Fruit fly (Drosophila melanogaster): Measurements from ENCODE around the gene CG2147.

The CG2147 gene

dm6 chrX:8211731-8212468, 28.6 kb upstream of the CG2147 start:
- no peak for TF ChIP-seq CG17801 (GFP tag; optimal IDR thresholded peaks at IDR 0.05; ENCODE audit: partially characterized antibody)

DNA sequence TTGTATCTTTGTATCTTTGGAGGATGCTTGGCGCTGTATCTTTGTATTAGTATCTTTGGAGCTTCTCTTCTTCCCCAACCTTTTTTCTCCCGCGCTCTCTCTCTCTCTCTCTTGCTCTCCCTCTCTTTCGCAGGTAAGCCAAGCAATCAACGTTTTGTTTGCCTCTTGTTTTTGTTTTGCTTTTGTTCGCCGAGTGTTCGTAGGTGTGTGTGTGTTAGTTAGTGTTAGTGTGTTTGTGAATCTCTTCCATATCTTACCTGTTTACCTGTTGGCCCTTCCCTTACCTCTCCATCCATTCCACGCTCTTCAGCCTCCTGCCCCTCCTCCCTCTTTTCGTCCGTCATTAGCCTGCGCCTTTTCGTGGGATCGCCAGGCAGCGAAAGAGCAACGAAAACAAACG, 26.5 kb upstream of the CG2147 start:
- no peak for TF ChIP-seq CG17801 (GFP tag; optimal IDR thresholded peaks at IDR 0.05; ENCODE audit: partially characterized antibody)

dm6 chrX:8215094-8215854, 25.2 kb upstream of the CG2147 start:
- no peak for TF ChIP-seq CG17801 (GFP tag; optimal IDR thresholded peaks at IDR 0.05; ENCODE audit: partially characterized antibody)

dm6 chrX:8215855-8216586, 24.5 kb upstream of the CG2147 start:
- no peak for TF ChIP-seq CG17801 (GFP tag; optimal IDR thresholded peaks at IDR 0.05; ENCODE audit: partially characterized antibody)

DNA sequence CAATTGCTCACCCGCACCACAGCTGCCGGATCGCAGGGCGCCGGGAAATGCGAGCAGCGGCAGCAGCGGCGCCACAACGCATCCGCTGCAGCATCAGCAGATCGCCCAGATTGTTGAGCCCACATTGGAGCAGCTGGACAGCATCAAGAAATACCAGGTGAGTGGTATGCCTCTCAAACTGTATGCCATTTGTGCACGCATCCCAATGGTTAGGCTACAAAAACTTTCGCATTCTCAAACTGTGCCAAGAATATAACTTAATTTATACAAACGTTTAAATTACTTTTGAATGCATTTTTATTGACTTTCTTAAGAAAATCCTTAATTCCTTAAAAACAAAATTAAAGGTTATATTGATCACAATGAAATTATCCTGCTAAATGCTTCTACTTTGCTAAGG, 12.5 kb upstream of the CG2147 start:
- no peak for TF ChIP-seq CG17801 (GFP tag; optimal IDR thresholded peaks at IDR 0.05; ENCODE audit: partially characterized antibody)

- TF ChIP-seq CG17801 (GFP tag; optimal IDR thresholded peaks at IDR 0.05; ENCODE audit: partially characterized antibody): peak; percentile 53
Measured at dm6 chrX:8229918-8230699, 10.4 kb upstream of the CG2147 start.

dm6 chrX:8231241-8232028, 9.0 kb upstream of the CG2147 start:
- peak; percentile 99 for TF ChIP-seq CG17801 (GFP tag; optimal IDR thresholded peaks at IDR 0.05; ENCODE audit: partially characterized antibody)

DNA sequence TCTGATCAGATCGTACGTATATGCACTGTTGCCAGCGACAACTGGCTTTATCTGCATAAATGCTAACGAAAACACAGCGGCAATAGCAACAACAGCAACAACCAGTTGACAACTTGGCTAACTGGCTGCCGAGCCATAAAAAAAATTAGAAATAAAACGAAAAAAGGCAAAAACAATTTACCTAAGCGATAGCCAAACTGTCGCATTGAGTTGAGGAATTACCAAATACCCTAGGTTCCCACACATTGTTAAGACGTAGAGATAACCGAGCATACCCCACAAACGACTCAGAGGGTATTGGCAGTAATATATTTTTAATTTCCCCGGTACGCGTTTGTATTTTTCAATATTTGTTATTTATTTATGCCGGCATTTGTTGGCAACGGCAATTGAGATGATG, 7.3 kb upstream of the CG2147 start:
- no peak for TF ChIP-seq CG17801 (GFP tag; optimal IDR thresholded peaks at IDR 0.05; ENCODE audit: partially characterized antibody)

DNA sequence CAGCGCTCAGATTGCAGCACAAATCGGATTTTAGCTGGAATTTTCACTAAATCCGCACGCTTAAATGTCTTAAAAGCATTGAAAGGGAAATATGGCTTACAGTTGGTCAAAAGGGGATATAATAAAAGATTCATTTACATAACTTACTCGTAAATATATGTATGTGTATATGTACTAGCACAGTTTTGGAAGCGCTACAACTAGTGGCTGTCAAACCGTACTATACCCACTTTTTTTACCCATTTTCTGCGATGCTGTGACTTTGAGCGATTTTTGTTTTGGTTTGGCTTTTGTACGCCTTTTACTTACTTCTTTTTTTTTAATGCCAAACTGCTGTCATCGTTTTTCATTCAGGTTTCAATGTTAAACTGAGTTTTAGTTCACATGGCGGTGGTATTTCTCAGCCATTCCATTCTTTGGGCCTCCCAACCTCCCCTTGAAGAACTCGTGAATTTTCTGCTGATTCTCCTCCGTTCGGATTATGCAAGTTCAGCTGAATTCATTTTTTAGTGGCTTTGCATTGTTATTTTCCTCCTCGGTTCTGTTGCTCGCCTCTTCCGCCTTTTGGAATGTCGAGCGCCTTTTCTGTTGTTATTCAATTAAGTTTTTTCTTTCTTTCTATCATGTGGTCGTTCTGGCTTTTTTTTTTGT, 6.4 kb upstream of the CG2147 start:
- peak; percentile 52 for TF ChIP-seq CG17801 (GFP tag; optimal IDR thresholded peaks at IDR 0.05; ENCODE audit: partially characterized antibody)

DNA sequence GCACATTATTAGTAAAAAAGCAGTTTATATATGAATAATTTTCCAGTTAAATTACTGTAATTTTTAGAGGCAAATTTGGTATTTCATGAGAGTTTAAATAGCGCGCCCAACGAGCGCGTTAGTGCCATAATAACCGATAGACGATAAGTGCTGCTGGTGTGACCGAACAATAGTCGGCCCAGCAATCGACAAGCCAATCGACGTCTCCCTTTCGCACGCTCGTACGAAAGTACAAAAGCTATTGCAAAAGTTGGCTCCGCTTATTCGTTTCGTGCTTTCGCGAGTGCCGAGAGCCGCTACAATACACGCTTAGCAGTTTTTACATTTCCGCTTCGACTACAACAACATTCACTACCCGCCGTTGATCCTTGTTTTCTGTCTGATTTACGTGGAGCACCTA, 1.8 kb downstream of the CG2147 start, which contains the start of gene Trxr1:
TSS of gene Trxr1 (plus strand) at position 231 of the 400 bp plus-strand sequence.
- peak; percentile 68 for TF ChIP-seq CG17801 (GFP tag; optimal IDR thresholded peaks at IDR 0.05; ENCODE audit: partially characterized antibody)

DNA sequence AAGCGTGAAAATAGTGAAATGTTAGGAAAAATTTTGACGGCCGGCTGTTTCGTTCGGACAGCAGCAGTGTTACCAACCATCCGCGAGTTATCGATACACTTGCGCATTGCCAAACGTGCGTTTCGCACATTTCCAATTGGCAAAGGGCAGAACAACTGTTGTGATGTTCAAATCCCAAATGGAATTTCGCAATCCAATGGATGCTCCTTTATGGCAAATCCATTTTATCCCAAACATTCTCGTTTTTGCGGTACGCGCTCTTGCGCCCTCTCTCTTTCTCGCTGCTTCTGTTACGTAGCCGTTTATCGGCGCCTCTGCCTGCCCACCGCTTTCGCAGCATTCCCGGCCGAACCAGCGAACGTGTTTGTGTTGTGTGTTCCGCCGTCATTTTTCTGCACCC, 2.8 kb downstream of the CG2147 start:
- TF ChIP-seq CG17801 (GFP tag; optimal IDR thresholded peaks at IDR 0.05; ENCODE audit: partially characterized antibody): no peak

DNA sequence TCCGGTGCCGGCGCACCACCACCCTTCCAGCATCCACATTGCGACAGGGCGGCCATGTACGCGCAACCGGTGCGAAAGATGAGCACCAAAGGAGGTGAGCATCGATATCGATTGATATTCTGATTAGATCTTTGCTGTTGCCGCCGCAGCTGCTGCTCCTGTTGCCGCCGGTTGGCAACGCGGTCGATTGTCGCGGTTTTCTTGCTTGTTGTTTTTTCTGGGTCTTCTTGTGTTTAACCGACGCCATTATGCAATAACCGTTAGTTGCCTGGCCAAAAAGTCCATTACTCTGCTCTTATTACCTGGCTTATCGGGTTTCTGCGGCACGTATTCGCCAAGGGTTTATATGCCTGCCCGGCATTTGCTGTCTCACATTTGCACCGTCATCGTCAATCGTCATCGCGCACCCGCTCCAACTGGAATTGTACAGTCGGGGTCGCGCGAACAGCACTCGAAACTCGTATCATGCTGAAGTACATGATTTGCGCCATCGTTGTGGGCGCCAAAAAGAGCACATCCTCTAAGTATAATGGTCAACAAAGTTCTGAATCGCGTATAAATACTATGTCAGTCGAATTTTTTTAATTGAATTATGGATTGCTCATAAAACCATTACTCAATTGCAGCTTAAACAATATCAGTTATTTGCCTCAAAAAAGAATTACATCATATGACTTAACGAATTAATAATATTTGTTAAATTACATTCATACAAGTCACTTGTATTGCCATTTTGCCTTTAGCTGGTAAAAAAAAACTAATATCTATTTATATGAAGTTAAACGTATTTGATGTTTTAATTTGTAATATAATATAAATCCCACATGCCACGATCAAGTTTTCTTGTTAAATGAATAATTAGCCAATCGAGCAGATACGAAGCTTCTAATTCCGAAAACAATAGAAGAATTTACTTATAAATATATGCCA, 3.7 kb downstream of the CG2147 start, which contains the start of gene sni:
TSS of gene sni (minus strand) at position 51 of the 930 bp plus-strand sequence.
- peak; percentile 17 for TF ChIP-seq CG17801 (GFP tag; optimal IDR thresholded peaks at IDR 0.05; ENCODE audit: partially characterized antibody)
